Worm (Caenorhabditis elegans) whole organism, L4 larva: ENCODE data around the gene pqn-63.

Experiments used
- F26F4.8 ChIP-seq: fragments of 200-800 bp; sonication (Bioruptor generic); conservative IDR thresholded peaks from 2 replicates; pipeline ENCODE4 v1.3.6; 2022; ENCODE audit warnings: missing genetic modification characterization, missing compliant biosample characterization
- F44E2.7 ChIP-seq: fragments of 200-800 bp; sonication (Bioruptor generic); IDR thresholded peaks from 2 replicates; pipeline ENCODE4 v2.1.2; 2022; ENCODE audit warnings: missing genetic modification characterization, missing compliant biosample characterization
- Y105C5A.15 ChIP-seq: fragments of 200-800 bp; sonication (Bioruptor generic); IDR thresholded peaks from 2 replicates; pipeline ENCODE4 v1.3.6; 2022; ENCODE audit warnings: missing genetic modification characterization, missing compliant biosample characterization
- Y48G9A.11 ChIP-seq: fragments of 200-800 bp; sonication (Bioruptor generic); IDR thresholded peaks from 2 replicates; pipeline ENCODE4 v1.3.6; 2022; ENCODE audit warnings: missing genetic modification reagents, missing genetic modification characterization, missing compliant biosample characterization
- ZK337.2 ChIP-seq: fragments of 200-800 bp; sonication (Bioruptor generic); IDR thresholded peaks from 2 replicates; pipeline ENCODE4 v1.3.6; 2022; ENCODE audit warnings: missing genetic modification reagents, missing genetic modification characterization, missing compliant biosample characterization
- aha-1 ChIP-seq: fragments of 150-350 bp; peaks from one replicate; lab custom pipeline; 2014; ENCODE audit warnings: missing biosample characterization, missing genetic modification characterization
- cey-2 ChIP-seq: sonication (generic microtip); optimal IDR thresholded peaks from 3 replicates; lab custom pipeline; 2017; ENCODE audit warnings: missing genetic modification characterization, mild to moderate bottlenecking, missing compliant biosample characterization, antibody characterized with exemption, borderline replicate concordance; ENCODE audit not compliant: insufficient read depth
- ctbp-1 ChIP-seq: fragments of 200-800 bp; sonication (Bioruptor generic); IDR thresholded peaks from 2 replicates; pipeline ENCODE4 v1.3.6; 2022; ENCODE audit warnings: missing genetic modification reagents, missing genetic modification characterization, missing compliant biosample characterization
- daf-16 ChIP-seq, 3 experiments: sonication (generic microtip); optimal IDR thresholded peaks; 2 replicates each; lab custom pipeline; 2016 to 2017; ENCODE audit warnings: missing genetic modification characterization in 3 of 3, missing genetic modification reagents in 3 of 3, mild to moderate bottlenecking in 2 of 3, missing compliant biosample characterization in 2 of 3, missing biosample characterization in 1 of 3, moderate library complexity in 1 of 3
- dmd-6 ChIP-seq: fragments of 200-800 bp; sonication (Bioruptor generic); IDR thresholded peaks from 2 replicates; pipeline ENCODE4 v1.3.6; 2022; ENCODE audit warnings: missing genetic modification reagents, missing genetic modification characterization, missing compliant biosample characterization
- dpl-1 ChIP-seq: fragments of 150-350 bp; optimal IDR thresholded peaks from 2 replicates; lab custom pipeline; 2014; ENCODE audit warnings: missing biosample characterization, missing genetic modification reagents, missing genetic modification characterization
- duxl-1 ChIP-seq: sonication (generic microtip); optimal IDR thresholded peaks from 2 replicates; lab custom pipeline; 2016; ENCODE audit warnings: mild to moderate bottlenecking, missing genetic modification characterization, moderate library complexity, missing compliant biosample characterization; ENCODE audit not compliant: poor library complexity
- egl-43 ChIP-seq: fragments of 200-800 bp; sonication (Bioruptor generic); IDR thresholded peaks from 2 replicates; pipeline ENCODE4 v1.3.6; 2022; ENCODE audit warnings: missing genetic modification reagents, missing genetic modification characterization, missing compliant biosample characterization
- fkh-10 ChIP-seq: fragments of 150-350 bp; optimal IDR thresholded peaks from 2 replicates; lab custom pipeline; 2014; ENCODE audit warnings: missing biosample characterization, missing genetic modification reagents, missing genetic modification characterization
- fos-1 ChIP-seq: fragments of 150-350 bp; optimal IDR thresholded peaks from 2 replicates; lab custom pipeline; 2014; ENCODE audit warnings: missing biosample characterization, missing genetic modification characterization
- jun-1 ChIP-seq: fragments of 150-350 bp; optimal IDR thresholded peaks from 2 replicates; lab custom pipeline; 2014; ENCODE audit warnings: missing biosample characterization, missing genetic modification reagents, missing genetic modification characterization
- lim-7 ChIP-seq: fragments of 200-800 bp; sonication (Bioruptor generic); IDR thresholded peaks from 2 replicates; pipeline ENCODE4 v1.3.6; 2022; ENCODE audit warnings: missing genetic modification characterization, missing compliant biosample characterization
- lin-38 ChIP-seq: fragments of 200-800 bp; sonication (Bioruptor generic); IDR thresholded peaks from 2 replicates; pipeline ENCODE4 v1.3.6; 2022; ENCODE audit warnings: missing genetic modification reagents, missing genetic modification characterization, missing compliant biosample characterization
- lir-3 ChIP-seq: sonication (generic microtip); optimal IDR thresholded peaks from 2 replicates; lab custom pipeline; 2016; ENCODE audit warnings: mild to moderate bottlenecking, missing genetic modification characterization, missing compliant biosample characterization
- madf-5 ChIP-seq, 2 experiments: fragments of 200-800 bp; sonication (Bioruptor generic); IDR thresholded peaks; 2 replicates each; pipeline ENCODE4 v1.3.6; 2022; ENCODE audit warnings: missing compliant biosample characterization in 2 of 2, missing genetic modification characterization in 2 of 2
- mdl-1 ChIP-seq, 2 experiments: fragments of 150-350 bp in 1 of 2; sonication (generic microtip) in 1 of 2; optimal IDR thresholded peaks; 2 replicates each; lab custom pipeline; 2014 to 2017; ENCODE audit warnings: missing biosample characterization in 2 of 2, missing genetic modification characterization in 2 of 2
- nhr-28 ChIP-seq: fragments of 150-350 bp; optimal IDR thresholded peaks from 2 replicates; lab custom pipeline; 2014; ENCODE audit warnings: missing biosample characterization, missing genetic modification characterization
- nhr-42 ChIP-seq: fragments of 200-800 bp; sonication (Bioruptor generic); IDR thresholded peaks from 2 replicates; pipeline ENCODE4 v1.3.6; 2022; ENCODE audit warnings: missing genetic modification characterization, missing compliant biosample characterization
- nhr-76 ChIP-seq: fragments of 150-350 bp; optimal IDR thresholded peaks from 2 replicates; lab custom pipeline; 2014; ENCODE audit warnings: missing biosample characterization, missing genetic modification characterization
- pha-4 ChIP-seq, 2 experiments: fragments of 150-350 bp in 1 of 2; fragments of 200-800 bp in 1 of 2; sonication (Bioruptor generic) in 1 of 2; IDR thresholded peaks in 1 of 2; optimal IDR thresholded peaks in 1 of 2; 2 replicates each; pipeline versions ENCODE4 v1.3.6 to Lab custom; 2014 to 2022; ENCODE audit warnings: missing genetic modification characterization in 2 of 2, missing genetic modification reagents in 2 of 2, missing biosample characterization in 1 of 2, missing compliant biosample characterization in 1 of 2
- pqm-1 ChIP-seq: sonication (generic microtip); optimal IDR thresholded peaks from 2 replicates; lab custom pipeline; 2017; ENCODE audit warnings: missing biosample characterization, missing genetic modification characterization
- set-16 ChIP-seq: fragments of 200-800 bp; sonication (Bioruptor generic); IDR thresholded peaks from 2 replicates; pipeline ENCODE4 v1.3.6; 2022; ENCODE audit warnings: missing genetic modification reagents, missing genetic modification characterization, missing compliant biosample characterization
- tra-1 ChIP-seq: fragments of 200-800 bp; sonication (Bioruptor generic); IDR thresholded peaks from 2 replicates; pipeline ENCODE4 v1.3.6; 2022; ENCODE audit warnings: missing genetic modification reagents, missing genetic modification characterization, missing compliant biosample characterization
- unc-62 ChIP-seq, 3 experiments: fragments of 150-350 bp in 1 of 3; sonication (generic microtip); optimal IDR thresholded peaks in 2 of 3; peaks in 1 of 3; 1 replicate in 1 of 3; 2 replicates in 2 of 3; lab custom pipeline; 2014 to 2017; ENCODE audit warnings: missing biosample characterization in 3 of 3, missing genetic modification characterization in 3 of 3, missing genetic modification reagents in 3 of 3, missing genotype in 1 of 3
- zfp-3 ChIP-seq: fragments of 200-800 bp; sonication (Bioruptor generic); conservative IDR thresholded peaks from 2 replicates; pipeline ENCODE4 v1.3.6; 2022; ENCODE audit warnings: missing genetic modification reagents, missing genetic modification characterization, missing compliant biosample characterization

Gene pqn-63

DNA sequence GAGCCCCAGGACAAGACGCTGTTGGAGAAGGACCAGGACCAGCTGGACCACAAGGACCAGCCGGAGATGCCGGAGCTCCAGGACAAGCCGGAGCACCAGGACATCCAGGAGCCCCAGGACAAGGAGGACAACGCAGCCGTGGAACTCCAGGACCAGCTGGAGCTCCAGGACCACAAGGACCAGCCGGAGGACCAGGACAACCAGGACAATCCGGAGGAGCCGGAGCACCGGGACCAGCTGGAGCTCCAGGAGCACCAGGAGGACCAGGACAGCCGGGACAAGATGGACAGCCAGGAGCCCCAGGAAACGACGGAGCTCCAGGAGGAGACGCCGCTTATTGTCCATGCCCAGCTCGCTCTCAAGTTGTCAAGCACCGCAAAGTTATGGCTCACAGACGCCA, 14.7 kb downstream of the pqn-63 start:
- no peak for TF ChIP-seq fkh-10
- TF ChIP-seq lim-7 (GFP tag; lab: Robert Waterston, UW), result 0 out of 2 replicates have a peak, but pooled peaks have one; percentile 28
- 0 out of 2 replicates have a peak, but pooled peaks have one; percentile 23 for TF ChIP-seq lin-38 (GFP tag; lab: Robert Waterston, UW)
- 0 out of 2 replicates have a peak, but pooled peaks have one; percentile 47 for TF ChIP-seq F44E2.7 (GFP tag; lab: Robert Waterston, UW)
- 0 out of 2 replicates have a peak, but pooled peaks have one; percentile 46 for TF ChIP-seq egl-43 (GFP tag; lab: Robert Waterston, UW)
- TF ChIP-seq pqm-1 (tag; lab: Kevin White, UChicago), result no peak
- 0 out of 2 replicates have a peak, but pooled peaks have one; percentile 14 for TF ChIP-seq ctbp-1
- TF ChIP-seq madf-5 (GFP tag; IDR thresholded peaks at IDR 0.05; lab: Robert Waterston, UW), result peak in 1 of 2 experiments; percentile 29; a peak in 1 of 4 replicates
- TF ChIP-seq unc-62 (GFP tag; optimal IDR thresholded peaks at IDR 0.05 in 1 of 2; lab: Kevin White, UChicago), result no peak
- no peak for TF ChIP-seq unc-62 (tag; optimal IDR thresholded peaks at IDR 0.05; lab: Kevin White, UChicago)
- TF ChIP-seq Y48G9A.11 (GFP tag; lab: Robert Waterston, UW), result 0 out of 2 replicates have a peak, but pooled peaks have one; percentile 46
- TF ChIP-seq set-16 (GFP tag; lab: Robert Waterston, UW), result peak; percentile 98

DNA sequence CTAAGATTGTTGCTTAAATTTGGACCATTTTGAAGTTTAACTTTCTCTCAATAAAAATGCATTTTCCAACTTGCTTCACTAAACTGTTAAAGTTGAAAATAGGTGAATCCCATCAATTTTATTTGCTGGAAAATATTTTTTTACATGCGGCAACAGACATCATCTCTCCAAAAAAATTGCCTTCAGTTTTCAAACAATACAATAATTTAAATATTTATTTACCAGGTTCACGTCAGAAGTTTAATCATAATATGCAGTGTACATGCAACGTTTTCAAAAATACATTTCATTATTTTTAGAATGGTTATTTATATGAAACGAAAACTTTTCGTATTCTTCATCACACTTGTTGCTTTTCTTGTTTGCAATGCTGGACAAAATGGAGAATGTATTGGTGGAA, 15.1 kb downstream of the pqn-63 start, which contains the start of gene T06E4.5:
Gene T06E4.5, plus strand, starts transcription at position 301 of the 400 bp plus-strand sequence.
- TF ChIP-seq daf-16 (GFP tag; optimal IDR thresholded peaks at IDR 0.05; lab: Kevin White, UChicago) (no peak), daf-16 (tag; optimal IDR thresholded peaks at IDR 0.05; lab: Kevin White, UChicago) (no peak), fos-1 (tag; lab: Kevin White, UChicago) (no peak), nhr-76 (tag; lab: Kevin White, UChicago) (no peak), jun-1 (tag; lab: Kevin White, UChicago) (no peak), Y105C5A.15 (no peak), zfp-3 (GFP tag; lab: Robert Waterston, UW) (no peak), lir-3 (no peak), nhr-42 (no peak)
- TF ChIP-seq, all 104 proteins: peak for 0

DNA sequence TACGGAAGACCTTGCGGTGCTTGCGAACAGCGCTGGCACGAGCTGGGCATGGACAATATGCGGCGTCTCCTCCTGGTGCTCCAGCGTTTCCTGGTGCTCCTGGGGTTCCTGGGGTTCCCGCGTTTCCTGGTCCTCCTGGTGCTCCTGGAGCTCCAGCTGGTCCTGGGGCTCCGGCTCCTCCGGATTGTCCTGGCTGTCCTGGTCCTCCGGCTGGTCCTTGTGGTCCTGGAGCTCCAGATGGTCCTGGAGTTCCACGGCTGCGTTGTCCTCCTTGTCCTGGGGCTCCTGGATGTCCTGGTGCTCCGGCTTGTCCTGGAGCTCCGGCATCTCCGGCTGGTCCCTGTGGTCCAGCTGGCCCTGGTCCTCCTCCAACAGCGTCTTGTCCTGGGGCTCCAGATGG, 16.5 kb downstream of the pqn-63 start:
- no peak for TF ChIP-seq aha-1
- peak; percentile 56; the same call in 1 of the 2 replicates for TF ChIP-seq pha-4 (GFP tag; IDR thresholded peaks at IDR 0.05; lab: Robert Waterston, UW)
- TF ChIP-seq pha-4 (tag; optimal IDR thresholded peaks at IDR 0.05; lab: Kevin White, UChicago), result no peak
- TF ChIP-seq F26F4.8 (GFP tag; lab: Robert Waterston, UW), result 0 out of 2 replicates have a peak, but pooled peaks have one; percentile 4
- TF ChIP-seq madf-5 (GFP tag; IDR thresholded peaks at IDR 0.05; lab: Robert Waterston, UW), result peak in 1 of 2 experiments; percentile 52; a peak in 1 of 4 replicates
- TF ChIP-seq duxl-1, result no peak
- TF ChIP-seq set-16 (GFP tag; lab: Robert Waterston, UW), result peak; percentile 99
- no peak for TF ChIP-seq mdl-1 (tag; optimal IDR thresholded peaks at IDR 0.05; lab: Kevin White, UChicago)
- no peak for TF ChIP-seq ctbp-1
- TF ChIP-seq, all 104 proteins: peak for 4

DNA sequence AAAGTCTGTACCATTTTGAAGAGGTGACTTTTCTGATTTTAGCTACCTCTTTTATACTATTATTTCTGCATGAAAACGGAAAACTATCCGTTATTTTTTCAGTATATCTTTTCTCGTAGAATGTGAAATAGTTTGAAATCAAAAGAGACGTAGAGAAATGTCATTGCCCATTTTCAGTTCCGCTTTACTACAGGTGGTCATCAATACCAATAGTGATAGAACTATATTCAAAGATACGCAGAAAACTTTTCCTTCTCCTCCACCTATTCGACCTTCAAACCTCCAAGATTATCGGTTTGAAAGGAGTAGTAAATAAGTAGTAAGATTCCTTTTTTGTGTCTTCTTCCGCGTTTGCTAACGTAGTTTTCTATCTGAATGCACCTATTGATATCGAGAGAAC, 17.5 kb downstream of the pqn-63 start, which contains the start of gene col-147:
Gene col-147, minus strand, starts transcription at position 26 of the 400 bp plus-strand sequence.
- TF ChIP-seq nhr-28, result peak; percentile 60
- 0 out of 2 replicates have a peak, but pooled peaks have one; percentile 7 for TF ChIP-seq dmd-6 (GFP tag; lab: Robert Waterston, UW)
- no peak for TF ChIP-seq ZK337.2
- peak in 1 of 2 experiments; percentile 83 for TF ChIP-seq unc-62 (GFP tag; optimal IDR thresholded peaks at IDR 0.05 in 1 of 2; lab: Kevin White, UChicago)
- no peak for TF ChIP-seq unc-62 (tag; optimal IDR thresholded peaks at IDR 0.05; lab: Kevin White, UChicago)
- TF ChIP-seq cey-2 (tag; lab: Kevin White, UChicago), result peak; percentile 11

DNA sequence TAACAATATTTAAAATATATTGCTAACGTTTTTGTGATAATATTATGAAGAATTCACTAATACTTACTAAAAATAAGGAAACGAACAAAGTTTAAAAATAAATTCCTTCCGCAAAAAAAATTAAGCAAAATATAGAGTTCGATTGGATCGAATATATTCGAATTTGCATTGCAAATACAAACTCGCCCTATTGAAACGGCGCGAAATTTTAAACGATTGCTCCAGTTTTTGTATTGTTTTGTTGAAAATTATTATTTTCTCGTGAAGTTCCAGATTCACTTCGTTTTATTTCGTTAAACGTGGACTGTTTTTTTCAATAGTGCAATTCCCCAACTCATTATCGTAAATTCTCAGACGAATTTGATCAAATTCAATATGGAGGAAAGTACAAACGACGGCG, 29.7 kb downstream of the pqn-63 start, which contains the start of the genes atl-1 and hcp-2:
Gene atl-1, minus strand, starts transcription at position 89 of the 400 bp plus-strand sequence.
Gene hcp-2, plus strand, starts transcription at position 353 of the 400 bp plus-strand sequence.
- TF ChIP-seq cey-2 (tag; lab: Kevin White, UChicago), result no peak
- no peak for TF ChIP-seq tra-1 (GFP tag; lab: Robert Waterston, UW)
- peak; percentile 62 for TF ChIP-seq dpl-1
